Worm (Caenorhabditis elegans): Measurements from ENCODE around the gene D1054.9.

D1054.9 gene

DNA sequence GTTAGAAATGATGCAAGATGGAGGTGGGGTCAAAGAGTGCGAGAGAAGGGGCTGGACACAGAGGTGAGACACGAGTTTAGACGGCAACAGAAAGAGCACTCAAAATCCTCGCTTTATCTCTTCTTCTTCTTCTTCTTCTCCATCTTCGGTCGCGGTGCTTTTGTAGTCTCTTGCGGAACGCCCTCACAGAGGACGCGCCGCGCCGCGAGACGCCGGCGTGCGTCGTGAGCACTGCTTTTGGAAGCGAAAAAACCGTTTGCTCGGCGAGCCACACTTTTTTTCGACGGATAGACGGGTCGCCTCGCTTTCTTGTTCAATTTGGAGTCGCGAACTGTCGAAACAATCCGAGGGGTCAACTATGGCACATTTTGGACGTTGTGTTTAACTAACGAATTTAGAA is at the start of gene D1054.9:
TSS of gene D1054.9 (minus strand) at position 137 of the 400 bp plus-strand sequence.
- peak; percentile 69 for TF ChIP-seq set-16 (GFP tag; IDR thresholded peaks at IDR 0.05)
- TF ChIP-seq hif-1 (tag; optimal IDR thresholded peaks at IDR 0.05), result no peak
- TF ChIP-seq ZK337.2 (GFP tag; IDR thresholded peaks at IDR 0.05), result no peak
- TF ChIP-seq nhr-102 (tag; optimal IDR thresholded peaks at IDR 0.05), result no peak
- TF ChIP-seq snpc-1.2 (GFP tag; IDR thresholded peaks at IDR 0.05), result no peak

DNA sequence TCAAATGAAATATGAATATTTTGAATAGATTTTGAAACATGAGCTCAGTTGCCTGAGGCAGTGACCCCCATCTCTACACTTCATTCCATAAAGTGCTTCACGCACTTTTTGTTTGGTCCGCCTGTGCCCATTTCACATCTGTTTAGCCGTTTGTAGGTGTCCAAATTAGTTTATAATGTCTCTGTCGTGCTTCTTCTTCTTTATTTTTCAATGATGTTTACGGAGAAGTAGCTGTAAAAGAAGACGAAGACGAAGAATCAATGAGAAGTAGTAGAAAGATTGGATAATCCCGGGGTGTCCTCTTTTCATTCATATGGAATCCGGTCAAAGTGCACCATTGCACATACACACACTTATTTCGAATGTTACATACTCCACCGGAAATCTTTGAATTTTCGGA is 48.5 kb upstream of the D1054.9 start:
- TF ChIP-seq nhr-76 (tag; optimal IDR thresholded peaks at IDR 0.05) (no peak), unc-62 (GFP tag; optimal IDR thresholded peaks at IDR 0.05 in 1 of 2) (peak in 1 of 2 experiments; percentile 35), unc-62 (tag; optimal IDR thresholded peaks at IDR 0.05) (no peak)

DNA sequence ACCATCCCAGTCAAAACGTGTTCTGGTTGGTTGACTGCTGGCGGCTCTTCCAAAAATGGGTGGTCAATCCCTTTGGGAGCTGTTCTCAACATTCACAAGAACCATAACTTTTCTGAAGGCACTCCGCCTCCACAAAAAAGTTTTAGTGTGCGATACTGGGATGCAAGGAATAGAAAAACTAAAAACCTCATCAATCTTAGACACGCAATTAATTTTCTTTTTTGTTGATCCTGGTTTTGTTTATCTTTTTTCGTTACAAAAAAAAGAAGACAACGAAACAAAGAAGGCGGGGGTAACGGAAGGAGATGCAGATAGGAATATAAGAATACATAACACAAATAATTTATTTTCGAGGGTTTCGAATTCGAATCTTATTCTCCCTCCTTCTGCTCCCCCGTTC is 47.3 kb upstream of the D1054.9 start:
- peak; percentile 8 for TF ChIP-seq aha-1 (tag)
- TF ChIP-seq unc-62 (GFP tag; optimal IDR thresholded peaks at IDR 0.05 in 1 of 2), result peak in 1 of 2 experiments; percentile 85
- TF ChIP-seq unc-62 (tag; optimal IDR thresholded peaks at IDR 0.05), result no peak
- TF ChIP-seq mep-1 (tag; optimal IDR thresholded peaks at IDR 0.05), result no peak

DNA sequence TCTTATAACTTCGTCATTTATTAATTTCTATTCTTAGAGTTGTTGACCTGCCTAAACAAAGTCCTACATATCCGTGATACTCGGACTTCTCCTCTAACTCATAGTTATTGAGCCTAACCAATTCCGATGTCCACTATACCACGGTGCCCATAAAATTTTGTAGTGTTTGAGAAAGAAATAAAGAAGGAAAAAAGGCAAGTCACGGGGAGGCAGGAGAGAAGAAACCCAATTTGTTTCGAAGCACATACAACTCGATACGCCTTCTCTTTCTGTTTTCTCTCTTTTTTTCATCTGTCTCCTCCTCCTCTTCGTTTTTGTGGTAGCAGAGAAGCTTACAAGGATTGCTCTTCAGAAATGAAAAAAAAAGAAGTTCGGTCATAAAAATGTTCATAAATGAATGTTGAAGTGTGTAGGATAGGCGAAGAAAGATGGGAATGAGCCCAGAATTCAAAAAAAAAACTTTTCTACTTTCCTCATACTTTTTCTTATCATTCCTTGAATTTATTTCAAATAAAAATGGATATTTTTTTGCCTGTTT is 43.9 kb upstream of the D1054.9 start:
- no peak for TF ChIP-seq F44E2.7 (GFP tag; IDR thresholded peaks at IDR 0.05)
- no peak for TF ChIP-seq vab-7 (GFP tag; IDR thresholded peaks at IDR 0.05)
- TF ChIP-seq nhr-10 (tag; optimal IDR thresholded peaks at IDR 0.05), result no peak
- peak; percentile 88 for TF ChIP-seq aha-1 (tag)
- TF ChIP-seq hlh-30 (tag; optimal IDR thresholded peaks at IDR 0.05; ENCODE audit: insufficient read depth), result peak; percentile 28
- TF ChIP-seq lsy-2 (tag; optimal IDR thresholded peaks at IDR 0.05), result peak in 1 of 2 experiments; percentile 1

DNA sequence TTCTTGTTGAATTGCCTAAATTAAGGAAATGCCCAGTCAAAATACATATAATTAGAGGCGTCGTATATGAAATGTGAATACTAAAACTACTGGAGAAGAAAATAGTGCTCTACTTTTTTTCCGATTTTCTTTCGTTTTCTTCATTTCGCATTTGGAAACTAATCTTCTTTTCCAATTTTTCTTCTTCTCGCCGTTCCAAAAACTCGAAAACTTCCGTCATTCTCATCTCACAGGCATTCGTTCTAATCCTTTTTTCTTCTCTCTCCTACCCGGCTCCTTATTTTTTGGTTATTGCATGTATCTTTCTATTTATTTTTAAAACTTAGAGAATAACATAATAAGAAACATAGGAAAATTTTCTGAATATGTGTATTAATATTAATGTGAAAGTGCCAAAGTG is 42.0 kb upstream of the D1054.9 start:
- TF ChIP-seq tra-1 (GFP tag; IDR thresholded peaks at IDR 0.05) (no peak), ztf-7 (tag; optimal IDR thresholded peaks at IDR 0.05) (no peak), vab-7 (GFP tag; IDR thresholded peaks at IDR 0.05) (no peak), nhr-237 (tag; optimal IDR thresholded peaks at IDR 0.05) (no peak), nhr-11 (tag; optimal IDR thresholded peaks at IDR 0.05) (no peak), spr-3 (GFP tag; optimal IDR thresholded peaks at IDR 0.05) (no peak), mep-1 (tag; optimal IDR thresholded peaks at IDR 0.05) (no peak), zip-11 (GFP tag; IDR thresholded peaks at IDR 0.05) (no peak), nhr-10 (tag; optimal IDR thresholded peaks at IDR 0.05) (no peak)

DNA sequence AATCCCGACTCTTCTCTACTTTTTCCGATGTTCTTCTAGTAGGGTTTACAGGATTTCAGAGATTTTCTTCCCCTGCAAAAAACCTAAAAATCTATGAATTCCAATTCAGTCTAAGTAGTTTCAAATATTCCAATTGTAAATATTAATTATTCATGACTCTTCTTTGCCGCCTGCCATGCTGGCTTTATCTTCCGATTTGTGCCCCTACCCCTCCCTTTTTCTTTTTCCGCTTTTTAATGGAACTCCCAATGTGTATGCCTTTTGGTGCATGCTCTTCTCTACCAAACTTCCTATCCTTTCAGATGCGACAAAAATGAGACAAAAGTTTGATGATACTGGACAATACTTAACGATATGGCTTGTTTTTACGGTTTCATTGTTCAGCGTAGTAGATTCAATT is 33.9 kb upstream of the D1054.9 start, which contains the start of gene nrx-1:
TSS of gene nrx-1 (plus strand) at position 301 of the 400 bp plus-strand sequence.
- TF ChIP-seq jun-1 (tag; optimal IDR thresholded peaks at IDR 0.05) (no peak), lim-7 (GFP tag; IDR thresholded peaks at IDR 0.05) (no peak), lsy-2 (tag; optimal IDR thresholded peaks at IDR 0.05) (no peak), nhr-48 (tag; optimal IDR thresholded peaks at IDR 0.05) (no peak), Y105C5A.15 (GFP tag; IDR thresholded peaks at IDR 0.05) (no peak), lin-15B (tag; optimal IDR thresholded peaks at IDR 0.05) (no peak), madf-5 (GFP tag; IDR thresholded peaks at IDR 0.05) (no peak), nhr-102 (tag; optimal IDR thresholded peaks at IDR 0.05) (no peak), saeg-2 (GFP tag; IDR thresholded peaks at IDR 0.05) (no peak), ztf-11 (tag; optimal IDR thresholded peaks at IDR 0.05) (no peak), pqm-1 (tag; optimal IDR thresholded peaks at IDR 0.05) (no peak), madf-9 (GFP tag; conservative IDR thresholded peaks at IDR 0.05) (no peak), hlh-30 (tag; optimal IDR thresholded peaks at IDR 0.05; ENCODE audit: insufficient read depth) (no peak), zip-2 (tag; optimal IDR thresholded peaks at IDR 0.05) (no peak), attf-4 (tag; optimal IDR thresholded peaks at IDR 0.05) (no peak), F44E2.7 (GFP tag; IDR thresholded peaks at IDR 0.05) (no peak), nhr-6 (tag; optimal IDR thresholded peaks at IDR 0.05) (no peak), Y5F2A.4 (GFP tag; optimal IDR thresholded peaks at IDR 0.05) (no peak), daf-12 (tag; optimal IDR thresholded peaks at IDR 0.05) (no peak), lin-38 (GFP tag; IDR thresholded peaks at IDR 0.05) (no peak)
